Fruit fly (Drosophila melanogaster): ENCODE data around the gene Dim1.

DNA sequence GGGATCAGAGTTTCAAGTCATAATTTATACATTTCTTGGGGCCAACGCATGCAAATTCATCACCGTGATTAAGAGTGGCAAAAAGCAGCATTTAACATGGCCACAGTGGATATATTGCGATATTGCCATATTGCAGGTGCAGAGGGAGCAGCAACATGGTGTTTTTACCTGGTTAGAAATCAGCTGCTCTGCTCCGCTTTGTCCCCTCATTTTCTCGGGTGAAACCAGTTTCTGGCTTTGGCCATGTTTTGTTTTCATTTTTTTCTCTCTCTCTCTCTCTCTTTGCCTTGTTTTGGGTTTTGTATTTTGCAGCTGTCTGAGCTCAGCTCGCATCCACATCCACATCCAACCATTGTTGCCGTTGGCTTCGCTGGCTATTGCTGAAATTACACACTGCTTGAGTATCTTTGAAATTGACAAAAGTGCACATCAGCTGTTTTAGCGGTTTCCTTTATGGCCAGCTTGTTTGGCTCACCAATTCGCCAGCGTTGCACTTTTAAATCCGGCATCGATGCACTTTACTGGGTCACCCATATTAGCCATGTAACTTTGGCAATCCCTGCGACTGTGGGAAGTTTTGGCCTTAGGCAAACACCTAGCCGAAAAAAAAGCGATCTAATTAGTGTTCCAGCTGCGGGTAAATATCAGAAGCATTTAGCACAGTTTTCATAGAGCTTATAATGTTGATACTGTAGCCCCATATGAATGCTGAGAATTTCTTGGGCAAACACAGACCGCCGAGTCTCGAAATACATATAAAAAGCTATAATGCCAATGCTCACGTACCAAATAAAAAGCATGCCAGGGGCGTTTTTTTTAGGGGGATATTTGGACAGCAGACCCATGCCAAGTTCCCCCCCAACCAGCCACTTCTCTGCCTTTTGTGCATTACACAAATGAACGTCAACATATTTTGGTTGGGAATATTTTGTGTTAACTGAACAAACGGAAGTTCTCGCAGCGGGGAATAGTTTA is 27.7 kb upstream of the Dim1 start:
- no peak for TF ChIP-seq CG8478 (optimal IDR thresholded peaks at IDR 0.05)
- no peak for TF ChIP-seq CTCF (optimal IDR thresholded peaks at IDR 0.05)
